Worm (Caenorhabditis elegans) whole organism, young adult: ENCODE data around the gene nhr-38.

Experiments used
- F57A8.1 ChIP-seq: fragments of 200-800 bp; sonication (Bioruptor generic); optimal IDR thresholded peaks from 2 replicates; lab custom pipeline; 2018; ENCODE audit warnings: mild to moderate bottlenecking, missing genetic modification characterization, moderate library complexity, missing compliant biosample characterization
- ceh-79 ChIP-seq: sonication (generic microtip); optimal IDR thresholded peaks from 2 replicates; lab custom pipeline; 2017; ENCODE audit warnings: mild to moderate bottlenecking, missing genetic modification characterization, missing compliant biosample characterization

DNA sequence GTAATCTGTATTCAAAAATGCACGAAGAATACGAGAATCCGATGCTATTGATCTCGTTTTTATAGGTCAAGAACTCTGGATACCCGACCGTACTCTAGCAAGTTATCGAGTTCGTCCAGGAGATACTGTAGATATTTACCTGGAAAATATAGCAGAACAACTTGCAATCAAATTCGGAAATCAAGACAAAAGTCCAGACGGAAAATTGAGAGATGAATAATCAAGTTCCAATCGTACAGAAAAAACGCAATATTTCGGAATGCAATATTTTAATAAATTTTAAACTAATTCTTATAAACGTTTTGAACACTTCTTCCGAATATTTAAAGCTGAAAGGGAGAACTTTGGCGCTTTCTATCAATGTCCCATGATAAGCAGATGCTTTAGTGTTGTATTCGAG lies 29.0 kb downstream of the nhr-38 start:
- TF ChIP-seq ceh-79 (tag; lab: Kevin White, UChicago) = no peak
- TF ChIP-seq F57A8.1 = no peak
